Worm (Caenorhabditis elegans) whole organism, L4 larva: Measurements from ENCODE around the gene F45E1.2.
A peak's percentile ranks its signal among the peaks of the same experiment; 100 is the strongest.

Source experiments
- F10B5.3 ChIP-seq: sonication (generic microtip); optimal IDR thresholded peaks from 2 replicates; lab custom pipeline; 2016; ENCODE audit warnings: mild to moderate bottlenecking, missing genetic modification characterization, missing compliant biosample characterization
- T20F7.1 ChIP-seq: fragments of 200-800 bp; sonication (Bioruptor generic); optimal IDR thresholded peaks from 2 replicates; lab custom pipeline; 2018; ENCODE audit warnings: mild to moderate bottlenecking, missing genetic modification characterization, missing compliant biosample characterization
- T26A8.4 ChIP-seq: fragments of 200-800 bp; sonication (Bioruptor generic); IDR thresholded peaks from 2 replicates; pipeline ENCODE4 v1.3.6; 2022; ENCODE audit warnings: missing genetic modification characterization, missing compliant biosample characterization
- Y75B8A.6 ChIP-seq: fragments of 200-800 bp; sonication (Bioruptor generic); IDR thresholded peaks from 2 replicates; pipeline ENCODE4 v1.3.6; 2022; ENCODE audit warnings: missing genetic modification reagents, missing genetic modification characterization, missing compliant biosample characterization
- ZK546.5 ChIP-seq, 2 experiments: sonication (generic microtip); optimal IDR thresholded peaks; 2 replicates each; lab custom pipeline; 2017; ENCODE audit warnings: missing biosample characterization in 2 of 2, missing genetic modification characterization in 2 of 2
- ceh-20 ChIP-seq: fragments of 200-800 bp; sonication (Bioruptor generic); IDR thresholded peaks from 2 replicates; pipeline ENCODE4 v1.3.6; 2022; ENCODE audit warnings: missing genetic modification reagents, missing genetic modification characterization, missing compliant biosample characterization
- ceh-44 ChIP-seq: fragments of 200-800 bp; sonication (Bioruptor generic); IDR thresholded peaks from 2 replicates; pipeline ENCODE4 v1.3.6; 2022; ENCODE audit warnings: missing genetic modification reagents, missing genetic modification characterization, missing compliant biosample characterization
- daf-16 ChIP-seq, 3 experiments: sonication (generic microtip); optimal IDR thresholded peaks; 2 replicates each; lab custom pipeline; 2016 to 2017; ENCODE audit warnings: missing genetic modification characterization in 3 of 3, missing genetic modification reagents in 3 of 3, mild to moderate bottlenecking in 2 of 3, missing compliant biosample characterization in 2 of 3, missing biosample characterization in 1 of 3, moderate library complexity in 1 of 3
- dmd-6 ChIP-seq: fragments of 200-800 bp; sonication (Bioruptor generic); IDR thresholded peaks from 2 replicates; pipeline ENCODE4 v1.3.6; 2022; ENCODE audit warnings: missing genetic modification reagents, missing genetic modification characterization, missing compliant biosample characterization
- dmd-8 ChIP-seq: fragments of 200-800 bp; sonication (Bioruptor generic); IDR thresholded peaks from 2 replicates; pipeline ENCODE4 v1.3.6; 2022; ENCODE audit warnings: missing genetic modification characterization, missing compliant biosample characterization
- dmd-9 ChIP-seq: fragments of 200-800 bp; sonication (Bioruptor generic); IDR thresholded peaks from 2 replicates; pipeline ENCODE4 v1.3.6; 2022; ENCODE audit warnings: missing genetic modification reagents, missing genetic modification characterization, missing compliant biosample characterization
- dpl-1 ChIP-seq: fragments of 150-350 bp; optimal IDR thresholded peaks from 2 replicates; lab custom pipeline; 2014; ENCODE audit warnings: missing biosample characterization, missing genetic modification reagents, missing genetic modification characterization
- dve-1 ChIP-seq: sonication (generic microtip); optimal IDR thresholded peaks from 2 replicates; lab custom pipeline; 2017; ENCODE audit warnings: antibody characterized with exemption, mild to moderate bottlenecking, missing genetic modification characterization, missing compliant biosample characterization; ENCODE audit not compliant: insufficient read depth
- gei-8 ChIP-seq: fragments of 200-800 bp; sonication (Bioruptor generic); optimal IDR thresholded peaks from 2 replicates; lab custom pipeline; 2018; ENCODE audit warnings: mild to moderate bottlenecking, missing genetic modification characterization, missing compliant biosample characterization
- hlh-11 ChIP-seq: fragments of 200-800 bp; sonication (Bioruptor generic); optimal IDR thresholded peaks from 2 replicates; lab custom pipeline; 2018; ENCODE audit warnings: mild to moderate bottlenecking, missing genetic modification characterization, missing compliant biosample characterization
- hlh-30 ChIP-seq: sonication (generic microtip); optimal IDR thresholded peaks from 2 replicates; lab custom pipeline; 2017; ENCODE audit warnings: antibody characterized with exemption, mild to moderate bottlenecking, missing genetic modification characterization, missing compliant biosample characterization; ENCODE audit not compliant: insufficient read depth
- hmg-1.1 ChIP-seq: fragments of 200-800 bp; sonication (Bioruptor generic); IDR thresholded peaks from 2 replicates; pipeline ENCODE4 v1.3.6; 2022; ENCODE audit warnings: missing genetic modification reagents, missing genetic modification characterization, missing compliant biosample characterization
- jun-1 ChIP-seq: fragments of 150-350 bp; optimal IDR thresholded peaks from 2 replicates; lab custom pipeline; 2014; ENCODE audit warnings: missing biosample characterization, missing genetic modification reagents, missing genetic modification characterization
- lin-1 ChIP-seq: fragments of 200-800 bp; sonication (Bioruptor generic); IDR thresholded peaks from 2 replicates; pipeline ENCODE4 v1.3.6; 2022; ENCODE audit warnings: missing genetic modification reagents, missing genetic modification characterization, missing compliant biosample characterization
- lin-13 ChIP-seq: fragments of 150-350 bp; optimal IDR thresholded peaks from 2 replicates; lab custom pipeline; 2014; ENCODE audit warnings: missing biosample characterization, missing genetic modification reagents, missing genetic modification characterization
- lin-29 ChIP-seq: fragments of 200-800 bp; sonication (Bioruptor generic); IDR thresholded peaks from 2 replicates; pipeline ENCODE4 v1.3.6; 2022; ENCODE audit warnings: missing genetic modification reagents, missing genetic modification characterization, missing compliant biosample characterization
- lin-39 ChIP-seq: fragments of 150-350 bp; optimal IDR thresholded peaks from 2 replicates; lab custom pipeline; 2014; ENCODE audit warnings: missing biosample characterization, missing genetic modification reagents, missing genetic modification characterization
- lsy-2 ChIP-seq, 2 experiments: fragments of 150-350 bp in 1 of 2; sonication (generic microtip) in 1 of 2; optimal IDR thresholded peaks; 2 replicates each; lab custom pipeline; 2014 to 2017; ENCODE audit warnings: missing biosample characterization in 2 of 2, missing genetic modification characterization in 2 of 2
- mdt-29 ChIP-seq: fragments of 200-800 bp; sonication (Bioruptor generic); IDR thresholded peaks from 2 replicates; pipeline ENCODE4 v1.3.6; 2022; ENCODE audit warnings: missing genetic modification reagents, missing genetic modification characterization, missing compliant biosample characterization
- nhr-10 ChIP-seq: fragments of 150-350 bp; optimal IDR thresholded peaks from 2 replicates; lab custom pipeline; 2014; ENCODE audit warnings: missing biosample characterization, missing genetic modification characterization
- nhr-11 ChIP-seq: fragments of 150-350 bp; optimal IDR thresholded peaks from 2 replicates; lab custom pipeline; 2014; ENCODE audit warnings: missing biosample characterization, missing genetic modification characterization
- nhr-25 ChIP-seq: sonication (generic microtip); optimal IDR thresholded peaks from 2 replicates; lab custom pipeline; 2017; ENCODE audit warnings: missing genetic modification characterization, mild to moderate bottlenecking, missing compliant biosample characterization, antibody characterized with exemption, moderate library complexity, borderline replicate concordance; ENCODE audit not compliant: insufficient read depth
- nhr-28 ChIP-seq: fragments of 150-350 bp; optimal IDR thresholded peaks from 2 replicates; lab custom pipeline; 2014; ENCODE audit warnings: missing biosample characterization, missing genetic modification characterization
- nhr-41 ChIP-seq: fragments of 200-800 bp; sonication (Bioruptor generic); IDR thresholded peaks from 2 replicates; pipeline ENCODE4 v1.3.6; 2022; ENCODE audit warnings: missing genetic modification reagents, missing genetic modification characterization, missing compliant biosample characterization
- nhr-42 ChIP-seq: fragments of 200-800 bp; sonication (Bioruptor generic); IDR thresholded peaks from 2 replicates; pipeline ENCODE4 v1.3.6; 2022; ENCODE audit warnings: missing genetic modification characterization, missing compliant biosample characterization
- nhr-76 ChIP-seq: fragments of 150-350 bp; optimal IDR thresholded peaks from 2 replicates; lab custom pipeline; 2014; ENCODE audit warnings: missing biosample characterization, missing genetic modification characterization
- pha-4 ChIP-seq, 2 experiments: fragments of 150-350 bp in 1 of 2; fragments of 200-800 bp in 1 of 2; sonication (Bioruptor generic) in 1 of 2; IDR thresholded peaks in 1 of 2; optimal IDR thresholded peaks in 1 of 2; 2 replicates each; pipeline versions ENCODE4 v1.3.6 to Lab custom; 2014 to 2022; ENCODE audit warnings: missing genetic modification characterization in 2 of 2, missing genetic modification reagents in 2 of 2, missing biosample characterization in 1 of 2, missing compliant biosample characterization in 1 of 2
- rbr-2 ChIP-seq: sonication (generic microtip); optimal IDR thresholded peaks from 2 replicates; lab custom pipeline; 2016; ENCODE audit warnings: missing genotype, missing genetic modification characterization, missing compliant biosample characterization
- saeg-2 ChIP-seq: fragments of 200-800 bp; sonication (Bioruptor generic); IDR thresholded peaks from 2 replicates; pipeline ENCODE4 v1.3.6; 2022; ENCODE audit warnings: missing genetic modification reagents, missing genetic modification characterization, missing compliant biosample characterization
- skn-1 ChIP-seq: fragments of 150-350 bp; optimal IDR thresholded peaks from 2 replicates; lab custom pipeline; 2014; ENCODE audit warnings: missing biosample characterization, missing genetic modification characterization
- snpc-4 ChIP-seq: fragments of 150-350 bp; optimal IDR thresholded peaks from 2 replicates; lab custom pipeline; 2014; ENCODE audit warnings: missing biosample characterization, missing genetic modification characterization
- spr-1 ChIP-seq: sonication (generic microtip); optimal IDR thresholded peaks from 2 replicates; lab custom pipeline; 2016; ENCODE audit warnings: mild to moderate bottlenecking, missing genetic modification characterization, missing compliant biosample characterization
- spr-3 ChIP-seq: fragments of 200-800 bp; sonication (Bioruptor generic); optimal IDR thresholded peaks from 2 replicates; lab custom pipeline; 2018; ENCODE audit warnings: mild to moderate bottlenecking, missing genetic modification characterization, missing compliant biosample characterization
- tag-97 ChIP-seq: fragments of 200-800 bp; sonication (Bioruptor generic); IDR thresholded peaks from 2 replicates; pipeline ENCODE4 v1.3.6; 2022; ENCODE audit warnings: missing genetic modification characterization, missing compliant biosample characterization
- tra-1 ChIP-seq: fragments of 200-800 bp; sonication (Bioruptor generic); IDR thresholded peaks from 2 replicates; pipeline ENCODE4 v1.3.6; 2022; ENCODE audit warnings: missing genetic modification reagents, missing genetic modification characterization, missing compliant biosample characterization
- unc-130 ChIP-seq: sonication (generic microtip); optimal IDR thresholded peaks from 2 replicates; lab custom pipeline; 2016; ENCODE audit warnings: missing genetic modification reagents, missing genetic modification characterization, missing compliant biosample characterization
- unc-62 ChIP-seq, 3 experiments: fragments of 150-350 bp in 1 of 3; sonication (generic microtip); optimal IDR thresholded peaks in 2 of 3; peaks in 1 of 3; 1 replicate in 1 of 3; 2 replicates in 2 of 3; lab custom pipeline; 2014 to 2017; ENCODE audit warnings: missing biosample characterization in 3 of 3, missing genetic modification characterization in 3 of 3, missing genetic modification reagents in 3 of 3, missing genotype in 1 of 3
- vab-7 ChIP-seq: fragments of 200-800 bp; sonication (Bioruptor generic); IDR thresholded peaks from 2 replicates; pipeline ENCODE4 v1.3.6; 2022; ENCODE audit warnings: missing genetic modification reagents, missing genetic modification characterization, missing compliant biosample characterization
- zag-1 ChIP-seq: fragments of 150-350 bp; optimal IDR thresholded peaks from 2 replicates; lab custom pipeline; 2014; ENCODE audit warnings: missing biosample characterization, missing genetic modification characterization
- zfp-3 ChIP-seq: fragments of 200-800 bp; sonication (Bioruptor generic); conservative IDR thresholded peaks from 2 replicates; pipeline ENCODE4 v1.3.6; 2022; ENCODE audit warnings: missing genetic modification reagents, missing genetic modification characterization, missing compliant biosample characterization
- ztf-7 ChIP-seq: fragments of 150-350 bp; optimal IDR thresholded peaks from 2 replicates; lab custom pipeline; 2014; ENCODE audit warnings: missing biosample characterization, missing genetic modification characterization

F45E1.2 gene

DNA sequence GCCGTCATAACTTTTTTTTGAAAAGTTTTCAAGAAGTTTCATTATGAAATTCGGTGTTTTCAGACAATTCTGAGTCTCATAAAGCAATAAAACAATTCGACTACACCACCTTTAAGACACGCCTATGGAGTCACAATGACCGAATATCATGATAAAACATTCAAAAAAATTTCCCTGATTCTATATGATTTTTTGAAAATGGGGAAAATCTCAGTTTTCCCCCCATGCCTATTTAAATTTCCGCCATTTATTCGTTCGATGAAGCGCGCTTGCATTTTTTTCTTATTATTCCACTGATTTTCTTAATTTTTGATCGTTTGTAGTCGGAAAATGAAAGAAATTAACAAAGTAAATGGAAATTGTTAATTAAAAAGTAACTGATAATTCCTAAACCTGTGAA lies 24.0 kb downstream of the F45E1.2 start:
- no peak for TF ChIP-seq nhr-42 (GFP tag; lab: Robert Waterston, UW)
- TF ChIP-seq, all 104 proteins: peak for 0

DNA sequence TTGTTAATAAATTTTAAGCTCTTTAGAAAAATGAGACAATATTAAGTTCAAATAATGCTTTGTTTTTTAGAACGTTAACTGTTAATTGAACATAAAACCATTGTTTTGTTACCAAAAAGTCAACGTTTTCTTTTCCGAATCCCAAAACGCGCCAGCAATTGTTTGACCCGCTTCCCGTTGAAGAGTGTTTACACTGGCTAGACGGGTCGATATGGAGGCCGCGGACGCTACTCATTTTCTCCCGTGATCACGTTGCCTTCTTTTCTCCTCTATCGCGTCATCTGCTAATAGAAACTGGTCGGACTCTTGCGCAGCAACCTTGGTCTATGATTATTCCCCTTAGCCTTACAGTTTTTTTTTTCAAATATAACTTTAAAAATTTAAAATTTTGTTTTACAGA lies 25.5 kb downstream of the F45E1.2 start, which contains the start of gene C34D10.1:
Gene C34D10.1 (plus strand): TSS at position 400 of the 400 bp plus-strand sequence.
- TF ChIP-seq dmd-8 (no peak), nhr-25 (tag; lab: Kevin White, UChicago) (peak; percentile 61), jun-1 (tag; lab: Kevin White, UChicago) (no peak), lsy-2 (tag; optimal IDR thresholded peaks at IDR 0.05; lab: Kevin White, UChicago) (peak in 1 of 2 experiments; percentile 73), lin-29 (GFP tag; lab: Robert Waterston, UW) (0 out of 2 replicates have a peak, but pooled peaks have one; percentile 18), nhr-41 (GFP tag; lab: Robert Waterston, UW) (no peak), tra-1 (0 out of 2 replicates have a peak, but pooled peaks have one; percentile 61), spr-1 (tag; lab: Kevin White, UChicago) (no peak), dpl-1 (GFP tag; lab: Kevin White, UChicago) (peak; percentile 37), mdt-29 (GFP tag; lab: Robert Waterston, UW) (no peak), hmg-1.1 (GFP tag; lab: Robert Waterston, UW) (peak; percentile 78), snpc-4 (tag; lab: Kevin White, UChicago) (no peak), F10B5.3 (no peak), dve-1 (peak; percentile 64), ztf-7 (tag; lab: Kevin White, UChicago) (no peak), pha-4 (GFP tag; IDR thresholded peaks at IDR 0.05; lab: Robert Waterston, UW) (0 out of 2 replicates have a peak, but pooled peaks have one; percentile 19), pha-4 (tag; optimal IDR thresholded peaks at IDR 0.05; lab: Kevin White, UChicago) (peak; percentile 25), unc-130 (no peak), dmd-6 (GFP tag; lab: Robert Waterston, UW) (peak; percentile 52), Y75B8A.6 (GFP tag; lab: Robert Waterston, UW) (no peak), rbr-2 (tag; lab: Kevin White, UChicago) (peak; percentile 69), lin-1 (peak; percentile 17; the same call in 1 of the 2 replicates), ceh-44 (GFP tag; lab: Robert Waterston, UW) (0 out of 2 replicates have a peak, but pooled peaks have one; percentile 42), tag-97 (GFP tag; lab: Robert Waterston, UW) (no peak), ceh-20 (peak; percentile 80), dmd-9 (GFP tag; lab: Robert Waterston, UW) (0 out of 2 replicates have a peak, but pooled peaks have one; percentile 11), nhr-28 (tag; lab: Kevin White, UChicago) (peak; percentile 69), zag-1 (no peak), lin-39 (tag; lab: Kevin White, UChicago) (no peak), ZK546.5 (tag; optimal IDR thresholded peaks at IDR 0.05; lab: Kevin White, UChicago) (no peak), unc-62 (GFP tag; optimal IDR thresholded peaks at IDR 0.05 in 1 of 2; lab: Kevin White, UChicago) (peak in 1 of 2 experiments; percentile 32), unc-62 (tag; optimal IDR thresholded peaks at IDR 0.05; lab: Kevin White, UChicago) (no peak), vab-7 (GFP tag; lab: Robert Waterston, UW) (peak; percentile 45; the same call in 1 of the 2 replicates), nhr-76 (tag; lab: Kevin White, UChicago) (no peak), zfp-3 (0 out of 2 replicates have a peak, but pooled peaks have one; percentile 54), T26A8.4 (GFP tag; lab: Robert Waterston, UW) (0 out of 2 replicates have a peak, but pooled peaks have one; percentile 42), saeg-2 (GFP tag; lab: Robert Waterston, UW) (no peak), nhr-10 (tag; lab: Kevin White, UChicago) (peak; percentile 20), hlh-11 (tag; lab: Kevin White, UChicago) (peak; percentile 88), T20F7.1 (GFP tag; lab: Kevin White, UChicago) (peak; percentile 44), skn-1 (no peak), hlh-30 (peak; percentile 88), spr-3 (GFP tag; lab: Kevin White, UChicago) (no peak), gei-8 (no peak), daf-16 (GFP tag; optimal IDR thresholded peaks at IDR 0.05; lab: Kevin White, UChicago) (no peak), daf-16 (tag; optimal IDR thresholded peaks at IDR 0.05; lab: Kevin White, UChicago) (peak; percentile 56), nhr-11 (tag; lab: Kevin White, UChicago) (peak; percentile 65), lin-13 (GFP tag; lab: Kevin White, UChicago) (peak; percentile 5)
